Fruit fly (Drosophila melanogaster) whole organism, embryonic: ENCODE data around the gene Pop4.

Experiments used
- Dfd ChIP-seq, 2 experiments: fragments of >200 bp; optimal IDR thresholded peaks; 2 replicates each; lab custom pipeline; 2017; ENCODE audit warnings: missing biosample characterization in 2 of 2, missing genetic modification characterization in 2 of 2
- ewg ChIP-seq: fragments of 200-800 bp; sonication (Bioruptor generic); optimal IDR thresholded peaks from 3 replicates; lab custom pipeline; 2017; ENCODE audit warnings: mild to moderate bottlenecking, missing biosample characterization, missing genetic modification reagents, missing genetic modification characterization
- mam ChIP-seq: fragments of 200-800 bp; sonication (Bioruptor generic); optimal IDR thresholded peaks from 3 replicates; lab custom pipeline; 2016; ENCODE audit warnings: missing biosample characterization, missing genetic modification characterization
- psq ChIP-seq: fragments of 200-800 bp; sonication (Bioruptor generic); optimal IDR thresholded peaks from 2 replicates; lab custom pipeline; 2017; ENCODE audit warnings: missing biosample characterization, missing genetic modification characterization
- sna ChIP-seq: fragments of 200-800 bp; sonication (Bioruptor generic); IDR thresholded peaks from 2 replicates; pipeline ENCODE4 v1.3.6; 2022; ENCODE audit warnings: missing biosample characterization, missing genetic modification characterization; ENCODE audit not compliant: partially characterized antibody

- TF ChIP-seq mam (GFP tag; lab: Kevin White, UChicago) (no peak), psq (GFP tag; lab: Kevin White, UChicago) (no peak), Dfd (GFP tag; optimal IDR thresholded peaks at IDR 0.05; lab: Kevin White, UChicago) (no peak), ewg (GFP tag; lab: Kevin White, UChicago) (no peak), sna (GFP tag; lab: Robert Waterston, UW) (no peak)
These were observed 19.8 kb downstream of the Pop4 start for dm6 chr3L:7958590-7959180.
